Fruit fly (Drosophila melanogaster) whole organism, embryonic: ENCODE results near the gene CG15602.

Experiments
- Aef1 ChIP-seq: fragments of 200-800 bp; sonication (Bioruptor generic); IDR thresholded peaks from 3 replicates; pipeline ENCODE4 v1.3.6; 2022; ENCODE audit warnings: missing biosample characterization, missing genetic modification characterization
- Asciz ChIP-seq: fragments of 200-800 bp; sonication (Bioruptor generic); optimal IDR thresholded peaks from 2 replicates; lab custom pipeline; 2017; ENCODE audit warnings: missing biosample characterization, mild to moderate bottlenecking, missing genetic modification characterization, missing genetic modification reagents
- Atf6 ChIP-seq: fragments of 200-800 bp; sonication (Bioruptor generic); IDR thresholded peaks from 2 replicates; pipeline ENCODE4 v1.3.6; 2022; ENCODE audit warnings: missing biosample characterization, missing genetic modification characterization
- BEAF-32 ChIP-seq: fragments of 200-800 bp; sonication (Bioruptor generic); optimal IDR thresholded peaks from 3 replicates; lab custom pipeline; 2017; ENCODE audit warnings: missing biosample characterization, missing genetic modification characterization, mild to moderate bottlenecking, moderate library complexity, missing genetic modification reagents
- Blimp-1 ChIP-seq: fragments of 200-800 bp; sonication (Bioruptor generic); optimal IDR thresholded peaks from 3 replicates; lab custom pipeline; 2018; ENCODE audit warnings: missing biosample characterization, missing genetic modification characterization, mild to moderate bottlenecking, moderate library complexity, missing genetic modification reagents
- CG10147 ChIP-seq: fragments of 200-800 bp; sonication (Bioruptor generic); optimal IDR thresholded peaks from 2 replicates; lab custom pipeline; 2019; ENCODE audit warnings: missing biosample characterization, mild to moderate bottlenecking, missing genetic modification characterization, moderate library complexity
- CG10267 ChIP-seq: fragments of 200-800 bp; sonication (Bioruptor generic); optimal IDR thresholded peaks from 2 replicates; lab custom pipeline; 2018; ENCODE audit warnings: missing biosample characterization, mild to moderate bottlenecking, missing genetic modification characterization, moderate library complexity
- CG13296 ChIP-seq: fragments of 200-800 bp; sonication (Bioruptor generic); optimal IDR thresholded peaks from 3 replicates; lab custom pipeline; 2018; ENCODE audit warnings: missing biosample characterization, mild to moderate bottlenecking, missing genetic modification characterization
- CG13424 ChIP-seq: fragments of 200-800 bp; sonication (Bioruptor generic); optimal IDR thresholded peaks from 2 replicates; lab custom pipeline; 2019; ENCODE audit warnings: missing biosample characterization, mild to moderate bottlenecking, missing genetic modification characterization, moderate library complexity
- CG1647 ChIP-seq: fragments of 200-800 bp; sonication (Bioruptor generic); optimal IDR thresholded peaks from 3 replicates; lab custom pipeline; 2016; ENCODE audit warnings: missing biosample characterization, missing genetic modification characterization
- CG17912 ChIP-seq: fragments of 200-800 bp; sonication (Bioruptor generic); optimal IDR thresholded peaks from 2 replicates; lab custom pipeline; 2018; ENCODE audit warnings: missing biosample characterization, mild to moderate bottlenecking, missing genetic modification characterization
- CG2120 ChIP-seq: fragments of 200-800 bp; sonication (Bioruptor generic); optimal IDR thresholded peaks from 3 replicates; lab custom pipeline; 2016; ENCODE audit warnings: missing biosample characterization, missing genetic modification characterization
- CG30403 ChIP-seq: fragments of 200-800 bp; sonication (Bioruptor generic); optimal IDR thresholded peaks from 3 replicates; lab custom pipeline; 2016; ENCODE audit warnings: missing biosample characterization, missing genetic modification characterization
- CG3163 ChIP-seq: fragments of 200-800 bp; sonication (Bioruptor generic); optimal IDR thresholded peaks from 3 replicates; lab custom pipeline; 2016; ENCODE audit warnings: missing biosample characterization, missing genetic modification characterization
- CG34224 ChIP-seq: fragments of 200-800 bp; sonication (Bioruptor generic); IDR thresholded peaks from 3 replicates; pipeline ENCODE4 v1.3.6; 2022; ENCODE audit warnings: missing biosample characterization, missing genetic modification characterization; ENCODE audit not compliant: partially characterized antibody
- CG8765 ChIP-seq: fragments of 200-800 bp; sonication (Bioruptor generic); IDR thresholded peaks from 2 replicates; pipeline ENCODE4 v1.3.6; 2022; ENCODE audit warnings: missing biosample characterization, missing genetic modification characterization
- CoRest ChIP-seq: fragments of 200-800 bp; sonication (Bioruptor generic); optimal IDR thresholded peaks from 3 replicates; lab custom pipeline; 2018; ENCODE audit warnings: missing biosample characterization, mild to moderate bottlenecking, missing genetic modification characterization, moderate library complexity
- Doc3 ChIP-seq: fragments of 200-800 bp; sonication (Bioruptor generic); IDR thresholded peaks from 3 replicates; pipeline ENCODE4 v1.3.6; 2022; ENCODE audit warnings: missing biosample characterization, missing genetic modification characterization; ENCODE audit not compliant: partially characterized antibody
- Dp ChIP-seq: fragments of 200-800 bp; sonication (Bioruptor generic); optimal IDR thresholded peaks from 2 replicates; lab custom pipeline; 2018; ENCODE audit warnings: missing biosample characterization, mild to moderate bottlenecking, missing genetic modification characterization, moderate library complexity
- E2f2 ChIP-seq: fragments of 200-800 bp; sonication (Bioruptor generic); IDR thresholded peaks from 2 replicates; pipeline ENCODE4 v1.3.6; 2022; ENCODE audit warnings: missing biosample characterization, missing genetic modification characterization
- Ets97D ChIP-seq: fragments of 200-800 bp; sonication (Bioruptor generic); optimal IDR thresholded peaks from 3 replicates; lab custom pipeline; 2016; ENCODE audit warnings: missing biosample characterization, missing genetic modification characterization
- Fer3 ChIP-seq: fragments of 200-800 bp; sonication (Bioruptor generic); optimal IDR thresholded peaks from 2 replicates; lab custom pipeline; 2018; ENCODE audit warnings: missing biosample characterization, mild to moderate bottlenecking, missing genetic modification characterization, moderate library complexity
- Hmx ChIP-seq: fragments of 200-800 bp; sonication (Bioruptor generic); optimal IDR thresholded peaks from 2 replicates; lab custom pipeline; 2016; ENCODE audit warnings: missing biosample characterization, missing genetic modification characterization
- Hr51 ChIP-seq, 2 experiments: fragments of 200-800 bp; sonication (Bioruptor generic); optimal IDR thresholded peaks; 2 replicates in 1 of 2; 3 replicates in 1 of 2; lab custom pipeline; 2016 to 2018; ENCODE audit warnings: missing biosample characterization in 2 of 2, missing genetic modification characterization in 2 of 2, mild to moderate bottlenecking in 1 of 2, moderate library complexity in 1 of 2
- Jarid2 ChIP-seq: fragments of 200-800 bp; sonication (Bioruptor generic); optimal IDR thresholded peaks from 3 replicates; lab custom pipeline; 2017; ENCODE audit warnings: mild to moderate bottlenecking, missing biosample characterization, missing genetic modification reagents, missing genetic modification characterization
- MTF-1 ChIP-seq: fragments of 200-800 bp; sonication (Bioruptor generic); optimal IDR thresholded peaks from 2 replicates; lab custom pipeline; 2018; ENCODE audit warnings: missing biosample characterization, mild to moderate bottlenecking, missing genetic modification characterization, borderline replicate concordance
- Med ChIP-seq: fragments of 200-800 bp; sonication (Bioruptor generic); peaks from one replicate; lab custom pipeline; 2016; ENCODE audit warnings: missing biosample characterization, missing genetic modification characterization, mild to moderate bottlenecking, inconsistent platforms, moderate library complexity
- NC2β ChIP-seq: fragments of 200-800 bp; sonication (Bioruptor generic); optimal IDR thresholded peaks from 2 replicates; lab custom pipeline; 2016; ENCODE audit warnings: missing biosample characterization, missing genetic modification characterization
- Scr ChIP-seq: fragments of 200-800 bp; sonication (Bioruptor generic); IDR thresholded peaks from 2 replicates; pipeline ENCODE4 v1.3.6; 2022; ENCODE audit warnings: missing biosample characterization, missing genetic modification characterization; ENCODE audit not compliant: partially characterized antibody
- Spps ChIP-seq: fragments of 200-800 bp; sonication (Bioruptor generic); optimal IDR thresholded peaks from 2 replicates; lab custom pipeline; 2018; ENCODE audit warnings: missing biosample characterization, mild to moderate bottlenecking, missing genetic modification characterization
- Trl ChIP-seq, 3 experiments: fragments of >200 bp in 2 of 3; fragments of 200-800 bp in 1 of 3; sonication (Bioruptor generic) in 1 of 3; optimal IDR thresholded peaks; 2 replicates in 1 of 3; 3 replicates in 2 of 3; lab custom pipeline; 2016 to 2017; ENCODE audit warnings: missing biosample characterization in 1 of 3, missing genetic modification characterization in 1 of 3
- amos ChIP-seq: fragments of 200-800 bp; sonication (Bioruptor generic); IDR thresholded peaks from 2 replicates; pipeline ENCODE4 v1.3.6; 2022; ENCODE audit warnings: missing biosample characterization, missing genetic modification characterization; ENCODE audit not compliant: partially characterized antibody
- ap ChIP-seq: fragments of 200-800 bp; sonication (Bioruptor generic); IDR thresholded peaks from 2 replicates; pipeline ENCODE4 v1.3.6; 2022; ENCODE audit warnings: missing biosample characterization, missing genetic modification characterization
- chinmo ChIP-seq: fragments of 200-800 bp; sonication (Bioruptor generic); IDR thresholded peaks from 4 replicates; pipeline ENCODE4 v1.3.6; 2022; ENCODE audit warnings: missing biosample characterization, missing genetic modification characterization; ENCODE audit not compliant: partially characterized antibody
- ci ChIP-seq: fragments of 200-800 bp; sonication (Bioruptor generic); IDR thresholded peaks from 3 replicates; pipeline ENCODE4 v1.3.6; 2022; ENCODE audit warnings: missing biosample characterization, missing genetic modification characterization
- ftz-f1 ChIP-seq: fragments of 200-800 bp; sonication (Bioruptor generic); optimal IDR thresholded peaks from 2 replicates; lab custom pipeline; 2016; ENCODE audit warnings: missing biosample characterization, missing genetic modification characterization
- gcm2 ChIP-seq: fragments of 200-800 bp; sonication (Bioruptor generic); optimal IDR thresholded peaks from 2 replicates; lab custom pipeline; 2016; ENCODE audit warnings: missing biosample characterization, missing genetic modification characterization
- gem ChIP-seq: fragments of 200-800 bp; sonication (Bioruptor generic); optimal IDR thresholded peaks from 2 replicates; lab custom pipeline; 2019; ENCODE audit warnings: missing biosample characterization, mild to moderate bottlenecking, missing genetic modification characterization, moderate library complexity
- gfzf ChIP-seq: fragments of 200-800 bp; sonication (Bioruptor generic); optimal IDR thresholded peaks from 2 replicates; lab custom pipeline; 2016; ENCODE audit warnings: missing biosample characterization, mild to moderate bottlenecking, missing genetic modification characterization, moderate library complexity
- hth ChIP-seq: fragments of >200 bp; optimal IDR thresholded peaks from 2 replicates; lab custom pipeline; 2017; ENCODE audit warnings: inconsistent platforms
- lbe ChIP-seq: fragments of 200-800 bp; sonication (Bioruptor generic); optimal IDR thresholded peaks from 2 replicates; lab custom pipeline; 2016; ENCODE audit warnings: missing biosample characterization, mild to moderate bottlenecking, missing genetic modification characterization
- mam ChIP-seq: fragments of 200-800 bp; sonication (Bioruptor generic); optimal IDR thresholded peaks from 3 replicates; lab custom pipeline; 2016; ENCODE audit warnings: missing biosample characterization, missing genetic modification characterization
- sens ChIP-seq: fragments of 200-800 bp; sonication (Bioruptor generic); peaks from one replicate; lab custom pipeline; 2016; ENCODE audit warnings: missing biosample characterization, missing genetic modification characterization
- seq ChIP-seq: fragments of 200-800 bp; sonication (Bioruptor generic); IDR thresholded peaks from 2 replicates; pipeline ENCODE4 v1.3.6; 2022; ENCODE audit warnings: missing biosample characterization, missing genetic modification characterization
- slbo ChIP-seq: fragments of 200-800 bp; sonication (Bioruptor generic); IDR thresholded peaks from 2 replicates; pipeline ENCODE4 v1.3.6; 2022; ENCODE audit warnings: missing biosample characterization, missing genetic modification characterization
- tgo ChIP-seq: fragments of 200-800 bp; sonication (Bioruptor generic); IDR thresholded peaks from 3 replicates; pipeline ENCODE4 v1.3.6; 2022; ENCODE audit warnings: missing biosample characterization, missing genetic modification characterization
- tx ChIP-seq: fragments of 200-800 bp; sonication (Bioruptor generic); optimal IDR thresholded peaks from 2 replicates; lab custom pipeline; 2016; ENCODE audit warnings: missing biosample characterization, missing genetic modification characterization
- z ChIP-seq: fragments of 200-800 bp; sonication (Bioruptor generic); IDR thresholded peaks from 3 replicates; pipeline ENCODE4 v1.3.6; 2022; ENCODE audit warnings: missing biosample characterization, missing genetic modification characterization

CG15602 gene

dm6 chrX:15803764-15804563 lies 4.7 kb downstream of the CG15602 start, which contains the start of the genes PGRP-LE and sd:
PGRP-LE (minus strand) TSS chrX:15803880.
sd (plus strand) TSS chrX:15804370.
- TF ChIP-seq Hmx (GFP tag; lab: Kevin White, UChicago) (peak; percentile 34), mam (GFP tag; lab: Kevin White, UChicago) (peak; percentile 8), CG8765 (GFP tag; lab: Robert Waterston, UW) (no peak), Blimp-1 (GFP tag; lab: Kevin White, UChicago) (peak; percentile 30), Med (GFP tag; lab: Kevin White, UChicago) (peak; percentile 69), ap (GFP tag; lab: Robert Waterston, UW) (no peak), Dp (GFP tag; lab: Kevin White, UChicago) (peak; percentile 76), gfzf (peak; percentile 43), CG13296 (no peak), Aef1 (no peak), CG2120 (GFP tag; lab: Kevin White, UChicago) (peak; percentile 16), ci (GFP tag; lab: Robert Waterston, UW) (peak; percentile 23; the same call in 1 of the 3 replicates), MTF-1 (GFP tag; lab: Kevin White, UChicago) (no peak), hth (no peak), sens (GFP tag; lab: Kevin White, UChicago) (peak; percentile 78), Fer3 (no peak), Spps (no peak), Asciz (GFP tag; lab: Kevin White, UChicago) (no peak), CG10147 (GFP tag; lab: Kevin White, UChicago) (peak; percentile 8), seq (GFP tag; lab: Robert Waterston, UW) (no peak), Trl (optimal IDR thresholded peaks at IDR 0.05; lab: Kevin White, UChicago) (peak; percentile 93 to 98), Trl (GFP tag; optimal IDR thresholded peaks at IDR 0.05; lab: Kevin White, UChicago) (no peak), BEAF-32 (GFP tag; lab: Kevin White, UChicago) (peak; percentile 34), gcm2 (GFP tag; lab: Kevin White, UChicago) (no peak), z (peak; percentile 77), CG13424 (tag; lab: Kevin White, UChicago) (peak; percentile 2), CG34224 (GFP tag; lab: Robert Waterston, UW) (peak; percentile 54; the same call in 2 of the 3 replicates), CG30403 (GFP tag; lab: Kevin White, UChicago) (no peak), Hr51 (GFP tag; optimal IDR thresholded peaks at IDR 0.05; lab: Kevin White, UChicago) (peak in 1 of 2 experiments; percentile 5), tgo (GFP tag; lab: Robert Waterston, UW) (no peak), lbe (peak; percentile 79), slbo (no peak), Jarid2 (GFP tag; lab: Kevin White, UChicago) (peak; percentile 78), gem (tag; lab: Kevin White, UChicago) (peak; percentile 17), Scr (no peak), CG3163 (peak; percentile 98), Doc3 (0 out of 3 replicates have a peak, but pooled peaks have one; percentile 11), ftz-f1 (GFP tag; lab: Kevin White, UChicago) (no peak), CoRest (tag; lab: Kevin White, UChicago) (peak; percentile 12), CG1647 (no peak), amos (GFP tag; lab: Robert Waterston, UW) (peak; percentile 21; the same call in 1 of the 2 replicates), CG10267 (tag; lab: Kevin White, UChicago) (no peak), E2f2 (GFP tag; lab: Robert Waterston, UW) (peak; percentile 81), Ets97D (GFP tag; lab: Kevin White, UChicago) (peak; percentile 2), tx (GFP tag; lab: Kevin White, UChicago) (no peak), chinmo (GFP tag; lab: Robert Waterston, UW) (peak; percentile 72; the same call in 2 of the 4 replicates), Atf6 (peak; percentile 7; the same call in 1 of the 2 replicates), NC2β (GFP tag; lab: Kevin White, UChicago) (no peak), CG17912 (no peak)
